Fruit fly (Drosophila melanogaster) whole organism, pupa: ENCODE results near the gene CG13999.

ENCODE experiments used
- CG10348 ChIP-seq: fragments of 200-800 bp; sonication (Bioruptor generic); IDR thresholded peaks from 2 replicates; pipeline ENCODE4 v1.3.6; 2022; ENCODE audit warnings: missing biosample characterization, missing genetic modification characterization
- CG12605 ChIP-seq: fragments of 200-800 bp; sonication (Bioruptor generic); IDR thresholded peaks from 2 replicates; pipeline ENCODE4 v1.3.6; 2022; ENCODE audit warnings: missing biosample characterization, missing genetic modification characterization
- CG13204 ChIP-seq: fragments of 200-800 bp; sonication (Bioruptor generic); optimal IDR thresholded peaks from 2 replicates; lab custom pipeline; 2018; ENCODE audit warnings: missing biosample characterization, mild to moderate bottlenecking, missing genetic modification characterization, moderate library complexity
- CG14655 ChIP-seq: fragments of 200-800 bp; sonication (Bioruptor generic); optimal IDR thresholded peaks from 3 replicates; lab custom pipeline; 2017; ENCODE audit warnings: mild to moderate bottlenecking, missing biosample characterization, missing genetic modification reagents, missing genetic modification characterization
- CG15710 ChIP-seq: fragments of 200-800 bp; sonication (Bioruptor generic); optimal IDR thresholded peaks from 2 replicates; lab custom pipeline; 2018; ENCODE audit warnings: missing biosample characterization, mild to moderate bottlenecking, missing genetic modification characterization, moderate library complexity
- CG17806 ChIP-seq: fragments of 200-800 bp; sonication (Bioruptor generic); optimal IDR thresholded peaks from 2 replicates; lab custom pipeline; 2018; ENCODE audit warnings: missing biosample characterization, mild to moderate bottlenecking, missing genetic modification characterization, moderate library complexity
- CG32121 ChIP-seq: fragments of 200-800 bp; sonication (Bioruptor generic); IDR thresholded peaks from 2 replicates; pipeline ENCODE4 v1.3.6; 2022; ENCODE audit warnings: missing biosample characterization, missing genetic modification characterization
- CG34367 ChIP-seq: fragments of 200-800 bp; sonication (Bioruptor generic); optimal IDR thresholded peaks from 2 replicates; lab custom pipeline; 2018; ENCODE audit warnings: missing biosample characterization, mild to moderate bottlenecking, missing genetic modification characterization
- CG4496 ChIP-seq: fragments of 200-800 bp; sonication (Bioruptor generic); IDR thresholded peaks from 3 replicates; pipeline ENCODE4 v1.3.6; 2022; ENCODE audit warnings: missing biosample characterization, missing genetic modification characterization
- CG8159 ChIP-seq: fragments of 200-800 bp; sonication (Bioruptor generic); optimal IDR thresholded peaks from 3 replicates; lab custom pipeline; 2018; ENCODE audit warnings: missing biosample characterization, mild to moderate bottlenecking, missing genetic modification characterization, moderate library complexity
- CG8301 ChIP-seq: fragments of 200-800 bp; sonication (Bioruptor generic); optimal IDR thresholded peaks from 2 replicates; lab custom pipeline; 2018; ENCODE audit warnings: missing biosample characterization, mild to moderate bottlenecking, missing genetic modification characterization
- CG9948 ChIP-seq: fragments of 200-800 bp; sonication (Bioruptor generic); optimal IDR thresholded peaks from 2 replicates; lab custom pipeline; 2018; ENCODE audit warnings: missing biosample characterization, mild to moderate bottlenecking, missing genetic modification characterization, moderate library complexity
- D1 ChIP-seq: fragments of 200-800 bp; sonication (Bioruptor generic); optimal IDR thresholded peaks from 2 replicates; lab custom pipeline; 2018; ENCODE audit warnings: missing biosample characterization, mild to moderate bottlenecking, missing genetic modification characterization, moderate library complexity
- EcR ChIP-seq: fragments of 200-800 bp; sonication (Bioruptor generic); optimal IDR thresholded peaks from 3 replicates; lab custom pipeline; 2019; ENCODE audit warnings: missing biosample characterization, missing genetic modification characterization, mild to moderate bottlenecking, moderate library complexity, missing genetic modification reagents
- Ets98B ChIP-seq: fragments of 200-800 bp; sonication (Bioruptor generic); IDR thresholded peaks from 2 replicates; pipeline ENCODE4 v1.3.6; 2022; ENCODE audit warnings: missing biosample characterization, missing genetic modification characterization
- Pif1A ChIP-seq: fragments of 200-800 bp; sonication (Bioruptor generic); optimal IDR thresholded peaks from 3 replicates; lab custom pipeline; 2016; ENCODE audit warnings: missing biosample characterization, missing genetic modification characterization
- Pif1B ChIP-seq: fragments of 200-800 bp; sonication (Bioruptor generic); optimal IDR thresholded peaks from 3 replicates; lab custom pipeline; 2016; ENCODE audit warnings: missing biosample characterization, missing genetic modification characterization
- Snoo ChIP-seq: fragments of 200-800 bp; sonication (Bioruptor generic); optimal IDR thresholded peaks from 3 replicates; lab custom pipeline; 2017; ENCODE audit warnings: missing biosample characterization, mild to moderate bottlenecking, missing genetic modification characterization, inconsistent platforms
- fd96Ca ChIP-seq: fragments of 200-800 bp; sonication (Bioruptor generic); IDR thresholded peaks from 3 replicates; pipeline ENCODE4 v1.3.6; 2022; ENCODE audit warnings: missing biosample characterization, missing genetic modification characterization
- gl ChIP-seq: fragments of 200-800 bp; sonication (Bioruptor generic); optimal IDR thresholded peaks from 2 replicates; lab custom pipeline; 2018; ENCODE audit warnings: missing biosample characterization, mild to moderate bottlenecking, missing genetic modification characterization
- rn ChIP-seq: fragments of 200-800 bp; sonication (Bioruptor generic); IDR thresholded peaks from 2 replicates; pipeline ENCODE4 v1.3.6; 2022; ENCODE audit warnings: missing biosample characterization, missing genetic modification characterization

Gene CG13999

dm6 chr2L:5981433-5982333 lies 25.4 kb upstream of the CG13999 start, which contains the start of gene eIF4A:
TSS of gene eIF4A (plus strand) at chr2L:5981764.
- TF ChIP-seq CG4496 = no peak
- TF ChIP-seq gl = no peak
- no peak for TF ChIP-seq CG12605 (GFP tag; lab: Robert Waterston, UW)
- peak; percentile 10 for TF ChIP-seq CG13204
- TF ChIP-seq CG9948 (tag; lab: Kevin White, UChicago) = no peak
- peak; percentile 47 for TF ChIP-seq EcR (GFP tag; lab: Kevin White, UChicago)
- no peak for TF ChIP-seq Ets98B
- TF ChIP-seq CG8301 (tag; lab: Kevin White, UChicago) = no peak
- TF ChIP-seq CG14655 = no peak
- TF ChIP-seq fd96Ca (GFP tag; lab: Robert Waterston, UW) = no peak
- peak; percentile 6 for TF ChIP-seq CG8159 (tag; lab: Kevin White, UChicago)
- peak; percentile 11 for TF ChIP-seq CG34367 (tag; lab: Kevin White, UChicago)

- no peak for TF ChIP-seq CG14655
Measured at dm6 chr2L:5980862-5981432, 24.7 kb upstream of the CG13999 start, which contains the start of gene chic. TSS of gene chic (minus strand) at chr2L:5981018.

dm6 chr2L:5979957-5980861 lies 23.9 kb upstream of the CG13999 start:
- peak; percentile 8 for TF ChIP-seq CG17806
- peak; percentile 30 for TF ChIP-seq CG8159 (tag; lab: Kevin White, UChicago)
- peak; percentile 40 for TF ChIP-seq Pif1A
- no peak for TF ChIP-seq CG10348
- peak; percentile 87 for TF ChIP-seq CG13204
- TF ChIP-seq gl = no peak
- no peak for TF ChIP-seq CG8301 (tag; lab: Kevin White, UChicago)
- TF ChIP-seq EcR (GFP tag; lab: Kevin White, UChicago) = peak; percentile 95
- peak; percentile 30 for TF ChIP-seq Pif1B (GFP tag; lab: Kevin White, UChicago)

- no peak for TF ChIP-seq CG34367 (tag; lab: Kevin White, UChicago)
- no peak for TF ChIP-seq gl
- no peak for TF ChIP-seq CG14655
- TF ChIP-seq Ets98B = no peak
- no peak for TF ChIP-seq fd96Ca (GFP tag; lab: Robert Waterston, UW)
- no peak for TF ChIP-seq Snoo (tag; lab: Kevin White, UChicago)
- no peak for TF ChIP-seq CG10348
- TF ChIP-seq Pif1A = no peak
- TF ChIP-seq CG8159 (tag; lab: Kevin White, UChicago) = no peak
- no peak for TF ChIP-seq Pif1B (GFP tag; lab: Kevin White, UChicago)
- TF ChIP-seq CG32121 = no peak
Measured at dm6 chr2L:5979055-5979399, 22.8 kb upstream of the CG13999 start.

- TF ChIP-seq Snoo (tag; lab: Kevin White, UChicago) = peak; percentile 7
- peak; percentile 5 for TF ChIP-seq CG15710
- TF ChIP-seq D1 (tag; lab: Kevin White, UChicago) = no peak
- TF ChIP-seq rn (GFP tag; lab: Robert Waterston, UW) = no peak
- TF ChIP-seq Pif1B (GFP tag; lab: Kevin White, UChicago) = peak; percentile 34
- TF ChIP-seq EcR (GFP tag; lab: Kevin White, UChicago) = peak; percentile 45
- TF ChIP-seq CG13204 = peak; percentile 68
Measured at dm6 chr2L:5978333-5979054, 22.2 kb upstream of the CG13999 start.

dm6 chr2L:5977729-5978078 lies 21.4 kb upstream of the CG13999 start:
- no peak for TF ChIP-seq CG32121
- TF ChIP-seq fd96Ca (GFP tag; lab: Robert Waterston, UW) = no peak
- no peak for TF ChIP-seq Snoo (tag; lab: Kevin White, UChicago)
- TF ChIP-seq gl = no peak
- TF ChIP-seq CG13204 = no peak
- no peak for TF ChIP-seq CG4496
- TF ChIP-seq CG8301 (tag; lab: Kevin White, UChicago) = no peak
- TF ChIP-seq EcR (GFP tag; lab: Kevin White, UChicago) = no peak
- TF ChIP-seq Pif1B (GFP tag; lab: Kevin White, UChicago) = no peak
- TF ChIP-seq CG14655 = no peak
- no peak for TF ChIP-seq CG9948 (tag; lab: Kevin White, UChicago)
- TF ChIP-seq, all 21 proteins: peak for 0
